Fruit fly (Drosophila melanogaster) whole organism, embryonic: ENCODE results near the gene CG8944.

Experiments
- Adf1 ChIP-seq: fragments of 200-800 bp; sonication (Bioruptor generic); IDR thresholded peaks from 2 replicates; pipeline ENCODE4 v1.3.6; 2022; ENCODE audit warnings: missing biosample characterization, missing genetic modification characterization
- BEAF-32 ChIP-seq: fragments of 200-800 bp; sonication (Bioruptor generic); optimal IDR thresholded peaks from 3 replicates; lab custom pipeline; 2017; ENCODE audit warnings: missing biosample characterization, missing genetic modification characterization, mild to moderate bottlenecking, moderate library complexity, missing genetic modification reagents
- BtbVII ChIP-seq: fragments of 200-800 bp; sonication (Bioruptor generic); optimal IDR thresholded peaks from 3 replicates; lab custom pipeline; 2017; ENCODE audit warnings: missing biosample characterization, mild to moderate bottlenecking, missing genetic modification characterization
- CG10321 ChIP-seq: fragments of 200-800 bp; sonication (Bioruptor generic); IDR thresholded peaks from 2 replicates; pipeline ENCODE4 v1.3.6; 2022; ENCODE audit warnings: missing biosample characterization, missing genetic modification characterization
- CG10543 ChIP-seq: fragments of 200-800 bp; sonication (Bioruptor generic); optimal IDR thresholded peaks from 3 replicates; lab custom pipeline; 2017; ENCODE audit warnings: missing biosample characterization, mild to moderate bottlenecking, missing genetic modification characterization, moderate library complexity
- CG12659 ChIP-seq: fragments of 200-800 bp; sonication (Bioruptor generic); optimal IDR thresholded peaks from 3 replicates; lab custom pipeline; 2017; ENCODE audit warnings: mild to moderate bottlenecking, missing biosample characterization, missing genetic modification reagents, missing genetic modification characterization
- CG13424 ChIP-seq: fragments of 200-800 bp; sonication (Bioruptor generic); optimal IDR thresholded peaks from 2 replicates; lab custom pipeline; 2019; ENCODE audit warnings: missing biosample characterization, mild to moderate bottlenecking, missing genetic modification characterization, moderate library complexity
- CG14710 ChIP-seq: fragments of 200-800 bp; sonication (Bioruptor generic); optimal IDR thresholded peaks from 3 replicates; lab custom pipeline; 2019; ENCODE audit warnings: missing biosample characterization, mild to moderate bottlenecking, missing genetic modification characterization, moderate library complexity
- CG14965 ChIP-seq: fragments of 200-800 bp; sonication (Bioruptor generic); optimal IDR thresholded peaks from 2 replicates; lab custom pipeline; 2016; ENCODE audit warnings: missing biosample characterization, missing genetic modification characterization, borderline replicate concordance
- CG15479 ChIP-seq: fragments of 200-800 bp; sonication (Bioruptor generic); optimal IDR thresholded peaks from 3 replicates; lab custom pipeline; 2019; ENCODE audit warnings: missing biosample characterization, mild to moderate bottlenecking, missing genetic modification characterization, moderate library complexity
- CG16863 ChIP-seq: fragments of 200-800 bp; sonication (Bioruptor generic); optimal IDR thresholded peaks from 3 replicates; lab custom pipeline; 2016; ENCODE audit warnings: missing biosample characterization, missing genetic modification characterization
- CG17361 ChIP-seq: fragments of 200-800 bp; sonication (Bioruptor generic); IDR thresholded peaks from 3 replicates; pipeline ENCODE4 v1.3.6; 2022; ENCODE audit warnings: missing biosample characterization, missing genetic modification characterization
- CG1832 ChIP-seq: fragments of 200-800 bp; sonication (Bioruptor generic); optimal IDR thresholded peaks from 2 replicates; lab custom pipeline; 2017; ENCODE audit warnings: missing biosample characterization, mild to moderate bottlenecking, missing genetic modification characterization, inconsistent platforms
- CG30020 ChIP-seq: fragments of 200-800 bp; optimal IDR thresholded peaks from 2 replicates; lab custom pipeline; 2019; ENCODE audit warnings: missing biosample characterization, mild to moderate bottlenecking, missing genetic modification characterization, moderate library complexity
- CG31388 ChIP-seq: fragments of 200-800 bp; sonication (Bioruptor generic); optimal IDR thresholded peaks from 2 replicates; lab custom pipeline; 2016; ENCODE audit warnings: missing biosample characterization, missing genetic modification characterization
- CG34376 ChIP-seq: fragments of 200-800 bp; sonication (Bioruptor generic); optimal IDR thresholded peaks from 2 replicates; lab custom pipeline; 2018; ENCODE audit warnings: missing biosample characterization, mild to moderate bottlenecking, missing genetic modification characterization
- CG34422 ChIP-seq: fragments of 200-800 bp; sonication (Bioruptor generic); IDR thresholded peaks from 3 replicates; pipeline ENCODE4 v1.3.6; 2022; ENCODE audit warnings: missing biosample characterization, missing genetic modification characterization
- CG3847 ChIP-seq: fragments of 200-800 bp; sonication (Bioruptor generic); IDR thresholded peaks from 2 replicates; pipeline ENCODE4 v1.3.6; 2022; ENCODE audit warnings: missing biosample characterization, missing genetic modification characterization
- CG4282 ChIP-seq: fragments of 200-800 bp; sonication (Bioruptor generic); optimal IDR thresholded peaks from 2 replicates; lab custom pipeline; 2016; ENCODE audit warnings: missing biosample characterization, missing genetic modification characterization
- CG4617 ChIP-seq: fragments of 200-800 bp; sonication (Bioruptor generic); optimal IDR thresholded peaks from 3 replicates; lab custom pipeline; 2016; ENCODE audit warnings: missing biosample characterization, missing genetic modification characterization, borderline replicate concordance
- CG5180 ChIP-seq: fragments of 200-800 bp; sonication (Bioruptor generic); optimal IDR thresholded peaks from 3 replicates; lab custom pipeline; 2017; ENCODE audit warnings: missing biosample characterization, missing genetic modification characterization, mild to moderate bottlenecking, moderate library complexity, missing genetic modification reagents
- CG6175 ChIP-seq: fragments of 200-800 bp; sonication (Bioruptor generic); IDR thresholded peaks from 3 replicates; pipeline ENCODE4 v1.3.6; 2022; ENCODE audit warnings: missing biosample characterization, missing genetic modification characterization
- CG6791 ChIP-seq: fragments of 200-800 bp; sonication (Bioruptor generic); IDR thresholded peaks from 3 replicates; pipeline ENCODE4 v1.3.6; 2022; ENCODE audit warnings: missing biosample characterization, missing genetic modification characterization; ENCODE audit not compliant: partially characterized antibody
- CG8478 ChIP-seq: fragments of >200 bp; optimal IDR thresholded peaks from 2 replicates; lab custom pipeline; 2018
- CG9727 ChIP-seq: fragments of 200-800 bp; sonication (Bioruptor generic); optimal IDR thresholded peaks from 3 replicates; lab custom pipeline; 2017; ENCODE audit warnings: missing biosample characterization, mild to moderate bottlenecking, missing genetic modification characterization
- D ChIP-seq, 2 experiments: fragments of 200-800 bp in 1 of 2; fragments of >200 bp in 1 of 2; sonication (Bioruptor generic) in 1 of 2; optimal IDR thresholded peaks; 2 replicates in 1 of 2; 3 replicates in 1 of 2; lab custom pipeline; 2017; ENCODE audit warnings: mild to moderate bottlenecking in 1 of 2, missing biosample characterization in 1 of 2, missing genetic modification characterization in 1 of 2, missing genetic modification reagents in 1 of 2
- E2f1 ChIP-seq: fragments of 200-800 bp; sonication (Bioruptor generic); IDR thresholded peaks from 2 replicates; pipeline ENCODE4 v1.3.6; 2022; ENCODE audit warnings: missing biosample characterization, missing genetic modification characterization
- MBD-R2 ChIP-seq: fragments of 200-800 bp; sonication (Bioruptor generic); IDR thresholded peaks from 2 replicates; pipeline ENCODE4 v1.3.6; 2022; ENCODE audit warnings: missing biosample characterization, missing genetic modification characterization
- MTF-1 ChIP-seq: fragments of 200-800 bp; sonication (Bioruptor generic); optimal IDR thresholded peaks from 2 replicates; lab custom pipeline; 2018; ENCODE audit warnings: missing biosample characterization, mild to moderate bottlenecking, missing genetic modification characterization, borderline replicate concordance
- Myb ChIP-seq: fragments of 200-800 bp; sonication (Bioruptor generic); optimal IDR thresholded peaks from 2 replicates; lab custom pipeline; 2016; ENCODE audit warnings: missing biosample characterization, missing genetic modification characterization
- Opbp ChIP-seq: fragments of 200-800 bp; sonication (Bioruptor generic); IDR thresholded peaks from 3 replicates; pipeline ENCODE4 v1.3.6; 2022; ENCODE audit warnings: missing biosample characterization, missing genetic modification characterization; ENCODE audit not compliant: partially characterized antibody
- YL-1 ChIP-seq: fragments of 200-800 bp; sonication (Bioruptor generic); optimal IDR thresholded peaks from 3 replicates; lab custom pipeline; 2017; ENCODE audit warnings: missing biosample characterization, mild to moderate bottlenecking, missing genetic modification characterization
- ac ChIP-seq: fragments of 200-800 bp; sonication (Bioruptor generic); optimal IDR thresholded peaks from 3 replicates; lab custom pipeline; 2017; ENCODE audit warnings: missing biosample characterization, mild to moderate bottlenecking, missing genetic modification characterization
- amos ChIP-seq: fragments of 200-800 bp; sonication (Bioruptor generic); IDR thresholded peaks from 2 replicates; pipeline ENCODE4 v1.3.6; 2022; ENCODE audit warnings: missing biosample characterization, missing genetic modification characterization; ENCODE audit not compliant: partially characterized antibody
- dpn ChIP-seq, 2 experiments: fragments of 200-800 bp; sonication (Bioruptor generic); optimal IDR thresholded peaks; 3 replicates each; lab custom pipeline; 2016; ENCODE audit warnings: missing biosample characterization in 2 of 2, missing genetic modification characterization in 2 of 2
- ftz-f1 ChIP-seq: fragments of 200-800 bp; sonication (Bioruptor generic); optimal IDR thresholded peaks from 2 replicates; lab custom pipeline; 2016; ENCODE audit warnings: missing biosample characterization, missing genetic modification characterization
- gem ChIP-seq: fragments of 200-800 bp; sonication (Bioruptor generic); optimal IDR thresholded peaks from 2 replicates; lab custom pipeline; 2019; ENCODE audit warnings: missing biosample characterization, mild to moderate bottlenecking, missing genetic modification characterization, moderate library complexity
- insv ChIP-seq, 2 experiments: fragments of 200-800 bp; sonication (Bioruptor generic); optimal IDR thresholded peaks; 3 replicates each; lab custom pipeline; 2016 to 2018; ENCODE audit warnings: missing biosample characterization in 2 of 2, missing genetic modification characterization in 2 of 2
- knrl ChIP-seq: fragments of 200-800 bp; sonication (Bioruptor generic); IDR thresholded peaks from 3 replicates; pipeline ENCODE4 v1.3.6; 2022; ENCODE audit warnings: missing biosample characterization, missing genetic modification characterization; ENCODE audit not compliant: partially characterized antibody
- mirr ChIP-seq: fragments of 200-800 bp; sonication (Bioruptor generic); optimal IDR thresholded peaks from 3 replicates; lab custom pipeline; 2018; ENCODE audit warnings: missing biosample characterization, mild to moderate bottlenecking, missing genetic modification characterization
- nmo ChIP-seq: fragments of 200-800 bp; sonication (Bioruptor generic); optimal IDR thresholded peaks from 2 replicates; lab custom pipeline; 2018; ENCODE audit warnings: missing biosample characterization, mild to moderate bottlenecking, missing genetic modification characterization, moderate library complexity
- otp ChIP-seq: fragments of 200-800 bp; sonication (Bioruptor generic); IDR thresholded peaks from 3 replicates; pipeline ENCODE4, ENCODE4 v1.3.6; 2022; ENCODE audit warnings: missing biosample characterization, missing genetic modification characterization
- ro ChIP-seq: fragments of 200-800 bp; sonication (Bioruptor generic); IDR thresholded peaks from 2 replicates; pipeline ENCODE4 v1.3.6; 2022; ENCODE audit warnings: missing biosample characterization, missing genetic modification characterization
- row ChIP-seq: fragments of 200-800 bp; sonication (Bioruptor generic); IDR thresholded peaks from 3 replicates; pipeline ENCODE4 v1.3.6; 2022; ENCODE audit warnings: missing biosample characterization, missing genetic modification characterization
- sob ChIP-seq: fragments of 200-800 bp; sonication (Bioruptor generic); IDR thresholded peaks from 2 replicates; pipeline ENCODE4 v1.3.6; 2022; ENCODE audit warnings: missing biosample characterization, missing genetic modification characterization
- tio ChIP-seq: fragments of 200-800 bp; sonication (Bioruptor generic); optimal IDR thresholded peaks from 2 replicates; lab custom pipeline; 2017; ENCODE audit warnings: missing biosample characterization, missing genetic modification characterization, inconsistent platforms

Gene CG8944

DNA sequence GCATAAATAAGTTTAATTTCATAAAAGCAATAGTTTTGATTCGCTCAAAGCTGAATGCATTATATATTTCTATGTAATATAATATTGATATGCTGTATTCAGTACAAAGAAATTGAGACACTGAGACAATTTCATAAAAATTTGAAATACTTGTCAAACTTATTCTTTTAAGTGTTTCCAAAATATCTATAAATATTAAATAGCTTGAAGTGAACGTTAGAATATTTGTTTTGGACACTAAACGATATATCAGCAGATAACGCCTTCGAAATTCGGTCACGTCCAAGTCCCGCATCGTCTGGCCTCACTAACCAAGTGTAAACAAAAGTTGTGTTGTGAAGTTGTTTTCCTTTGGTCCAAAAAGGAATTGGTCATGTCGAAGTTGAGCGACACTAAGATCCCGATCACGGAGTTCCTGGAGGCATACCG is 35.3 kb downstream of the CG8944 start (continued):
- TF ChIP-seq ftz-f1 (GFP tag; lab: Kevin White, UChicago) (no peak), CG4617 (GFP tag; lab: Kevin White, UChicago) (peak; percentile 13), CG9727 (GFP tag; lab: Kevin White, UChicago) (peak; percentile 5), tio (GFP tag; lab: Kevin White, UChicago) (no peak), CG14710 (peak; percentile 72), row (GFP tag; lab: Robert Waterston, UW) (peak; percentile 20; the same call in 1 of the 3 replicates), amos (0 out of 2 replicates have a peak, but pooled peaks have one; percentile 8), CG6175 (no peak)

DNA sequence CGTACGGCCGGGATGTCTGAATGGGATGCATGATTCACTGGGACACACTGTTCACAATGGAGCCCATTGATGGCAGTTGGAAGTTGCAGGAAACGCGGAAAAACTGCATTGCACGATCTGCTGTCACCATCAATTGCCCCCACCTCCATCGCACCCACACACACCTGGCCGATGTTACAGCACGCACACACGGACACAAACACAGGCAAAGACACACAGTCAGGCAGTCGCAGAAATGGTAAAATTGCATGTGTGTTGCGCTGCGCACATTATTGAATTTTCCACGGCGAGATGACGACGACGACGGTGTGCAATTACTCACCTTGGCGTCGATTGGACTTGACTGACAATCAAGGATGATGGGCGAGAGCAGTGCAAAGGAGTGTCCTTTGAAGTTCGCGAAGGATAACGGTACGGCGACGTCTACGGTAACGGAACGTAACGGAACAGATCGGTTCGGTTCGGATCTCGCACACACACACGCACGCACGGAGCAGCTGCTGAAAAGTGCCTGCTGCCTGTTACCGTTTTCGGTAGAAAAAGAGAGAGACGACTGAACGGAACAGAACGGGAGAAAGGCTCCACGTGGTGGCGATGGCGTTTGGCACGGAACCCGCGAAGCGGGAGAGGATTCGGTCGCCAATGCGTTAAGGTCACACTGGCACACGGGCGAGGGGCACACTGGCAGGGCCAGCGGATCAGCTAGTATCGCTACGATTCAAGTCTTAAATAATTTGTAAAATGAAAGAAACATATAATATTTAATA is 35.9 kb downstream of the CG8944 start, which contains the start of the genes CG9281 and CG15601:
Gene CG9281, minus strand, starts transcription at position 556 of the 767 bp plus-strand sequence.
Gene CG15601, plus strand, starts transcription at position 664 of the 767 bp plus-strand sequence.
- TF ChIP-seq otp (GFP tag; lab: Robert Waterston, UW) (peak; percentile 9; the same call in 1 of the 3 replicates), CG31388 (GFP tag; lab: Kevin White, UChicago) (no peak), CG17361 (GFP tag; lab: Robert Waterston, UW) (0 out of 3 replicates have a peak, but pooled peaks have one; percentile 36), CG3847 (GFP tag; lab: Robert Waterston, UW) (peak; percentile 37; the same call in 1 of the 2 replicates), MTF-1 (GFP tag; lab: Kevin White, UChicago) (peak; percentile 16), CG34422 (GFP tag; lab: Robert Waterston, UW) (peak; percentile 53; the same call in 1 of the 3 replicates), YL-1 (GFP tag; lab: Kevin White, UChicago) (peak; percentile 77), CG1832 (GFP tag; lab: Kevin White, UChicago) (peak; percentile 41), CG10321 (GFP tag; lab: Robert Waterston, UW) (no peak), CG13424 (tag; lab: Kevin White, UChicago) (no peak), E2f1 (peak; percentile 43; the same call in 1 of the 2 replicates), knrl (GFP tag; lab: Robert Waterston, UW) (peak; percentile 48; the same call in 1 of the 3 replicates), BEAF-32 (GFP tag; lab: Kevin White, UChicago) (peak; percentile 73), dpn (GFP tag; optimal IDR thresholded peaks at IDR 0.05; lab: Kevin White, UChicago) (no peak), CG30020 (tag; lab: Kevin White, UChicago) (peak; percentile 38), ac (GFP tag; lab: Kevin White, UChicago) (peak; percentile 6), nmo (peak; percentile 42), CG10543 (GFP tag; lab: Kevin White, UChicago) (peak; percentile 50), CG16863 (GFP tag; lab: Kevin White, UChicago) (no peak), CG6791 (GFP tag; lab: Robert Waterston, UW) (no peak), CG15479 (GFP tag; lab: Kevin White, UChicago) (peak; percentile 96), CG34376 (peak; percentile 52), gem (no peak), BtbVII (peak; percentile 2), MBD-R2 (GFP tag; lab: Robert Waterston, UW) (peak; percentile 14; the same call in 1 of the 2 replicates), Myb (GFP tag; lab: Kevin White, UChicago) (peak; percentile 11), insv (GFP tag; optimal IDR thresholded peaks at IDR 0.05; lab: Kevin White, UChicago) (peak in 1 of 2 experiments; percentile 33), CG4282 (GFP tag; lab: Kevin White, UChicago) (no peak), mirr (GFP tag; lab: Kevin White, UChicago) (peak; percentile 2), Adf1 (GFP tag; lab: Robert Waterston, UW) (0 out of 2 replicates have a peak, but pooled peaks have one; percentile 13), CG5180 (GFP tag; lab: Kevin White, UChicago) (no peak), CG12659 (GFP tag; lab: Kevin White, UChicago) (peak; percentile 54), CG14965 (GFP tag; lab: Kevin White, UChicago) (no peak), sob (peak; percentile 42; the same call in 1 of the 2 replicates), ro (no peak), D (optimal IDR thresholded peaks at IDR 0.05; lab: Kevin White, UChicago) (peak; percentile 55), D (GFP tag; optimal IDR thresholded peaks at IDR 0.05; lab: Kevin White, UChicago) (no peak), Opbp (GFP tag; lab: Robert Waterston, UW) (peak; percentile 52; the same call in 2 of the 3 replicates), CG8478 (lab: Kevin White, UChicago) (peak; percentile 93)
